Worm (Caenorhabditis elegans) whole organism, mixed stage, embryonic: Measurements from ENCODE around the gene pdhb-1.

Experiments
- lin-32 ChIP-seq: fragments of 200-800 bp; sonication (Bioruptor generic); optimal IDR thresholded peaks from 2 replicates; lab custom pipeline; 2018; ENCODE audit warnings: mild to moderate bottlenecking, missing genetic modification characterization, missing compliant biosample characterization
- nhr-28 ChIP-seq: fragments of 150-350 bp; optimal IDR thresholded peaks from 2 replicates; lab custom pipeline; 2014; ENCODE audit warnings: missing biosample characterization, missing genetic modification characterization
- nhr-76 ChIP-seq: sonication (generic microtip); optimal IDR thresholded peaks from 2 replicates; lab custom pipeline; 2017; ENCODE audit warnings: missing biosample characterization, missing genetic modification characterization
- sem-2 ChIP-seq: fragments of 200-800 bp; sonication (Bioruptor generic); optimal IDR thresholded peaks from 2 replicates; lab custom pipeline; 2018; ENCODE audit warnings: mild to moderate bottlenecking, missing genetic modification characterization, missing compliant biosample characterization
- snpc-4 ChIP-seq: fragments of 150-350 bp; optimal IDR thresholded peaks from 2 replicates; lab custom pipeline; 2014; ENCODE audit warnings: missing biosample characterization, missing genetic modification characterization
- unc-39 ChIP-seq: fragments of 150-350 bp; optimal IDR thresholded peaks from 2 replicates; lab custom pipeline; 2014; ENCODE audit warnings: missing biosample characterization, missing genetic modification characterization

ce11 chrIV:3415383-3415782 lies 15.9 kb downstream of the pdhb-1 start, which contains the start of gene lgc-9:
- TF ChIP-seq snpc-4 (no peak), nhr-28 (no peak), lin-32 (no peak), nhr-76 (no peak), unc-39 (tag; lab: Kevin White, UChicago) (no peak), sem-2 (GFP tag; lab: Kevin White, UChicago) (no peak)
